Worm (Caenorhabditis elegans): ENCODE measurements around the gene F17H10.4.

DNA sequence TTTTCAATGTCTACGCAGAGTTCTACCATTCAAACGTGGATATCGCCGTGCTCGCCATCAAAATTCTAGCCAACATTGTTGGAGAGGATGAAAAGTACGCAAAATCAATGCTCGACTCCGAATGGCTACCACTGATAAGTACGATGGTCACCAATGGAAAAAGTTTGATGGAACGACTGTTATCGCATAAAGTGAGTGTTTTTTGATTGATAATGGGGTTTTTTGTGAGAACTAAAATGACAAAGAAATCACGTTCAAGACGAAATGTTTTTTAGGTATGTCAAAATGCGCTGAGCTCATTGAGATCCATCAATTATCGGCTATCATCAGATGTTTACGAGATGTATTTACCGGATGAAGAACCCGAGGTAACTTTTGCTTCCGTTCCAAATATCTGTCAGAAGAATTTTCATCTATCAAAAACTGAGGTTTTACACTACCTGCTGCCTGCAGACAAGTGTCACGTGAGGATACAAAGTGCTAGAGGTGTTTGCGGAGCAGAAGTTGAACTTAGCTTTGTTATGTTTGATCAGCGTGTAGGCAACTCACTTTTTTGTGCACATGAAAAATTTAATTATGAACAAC is 20.1 kb downstream of the F17H10.4 start:
- no peak for TF ChIP-seq elt-3 (tag; optimal IDR thresholded peaks at IDR 0.05)
- no peak for TF ChIP-seq pqm-1 (tag; optimal IDR thresholded peaks at IDR 0.05)
- TF ChIP-seq mdl-1 (tag; optimal IDR thresholded peaks at IDR 0.05): no peak
- TF ChIP-seq eor-1 (tag; optimal IDR thresholded peaks at IDR 0.05): no peak
- no peak for TF ChIP-seq unc-62 (GFP tag; optimal IDR thresholded peaks at IDR 0.05)
- TF ChIP-seq fkh-10 (GFP tag; optimal IDR thresholded peaks at IDR 0.05): no peak
- TF ChIP-seq ztf-11 (tag; optimal IDR thresholded peaks at IDR 0.05): no peak
- TF ChIP-seq R02D3.7 (tag; optimal IDR thresholded peaks at IDR 0.05): no peak
- no peak for TF ChIP-seq pha-4 (tag; optimal IDR thresholded peaks at IDR 0.05)
- TF ChIP-seq tbx-2 (tag; optimal IDR thresholded peaks at IDR 0.05): no peak
- no peak for TF ChIP-seq sea-2 (GFP tag; optimal IDR thresholded peaks at IDR 0.05)
- TF ChIP-seq lin-39 (tag; optimal IDR thresholded peaks at IDR 0.05): no peak
- TF ChIP-seq ZK546.5 (tag; optimal IDR thresholded peaks at IDR 0.05): no peak
- TF ChIP-seq nhr-76 (tag; optimal IDR thresholded peaks at IDR 0.05): no peak
